Fruit fly (Drosophila melanogaster): ENCODE measurements around the gene baf.
A peak's percentile ranks its signal among the peaks of the same experiment; 100 is the strongest.

baf gene

DNA sequence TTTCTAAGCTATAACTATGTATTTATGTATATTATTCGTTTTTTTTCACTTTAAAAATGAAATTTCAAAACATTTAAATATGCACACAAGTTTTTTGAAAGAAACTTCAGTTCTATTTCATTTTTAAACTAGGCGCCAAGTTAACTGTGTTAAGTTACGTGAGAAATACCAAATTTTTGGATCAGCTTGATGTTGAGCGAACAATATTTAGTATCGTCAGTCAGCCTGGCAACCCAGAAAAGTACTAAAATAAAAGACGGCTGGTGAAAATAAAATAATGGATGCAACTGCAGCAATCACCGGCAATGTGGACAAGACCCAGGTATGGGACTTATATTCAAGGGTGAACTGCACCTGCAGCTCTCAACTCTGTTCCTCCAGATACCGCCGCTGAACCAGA lies 11.6 kb downstream of the baf start, which contains the start of gene CCDC53:
TSS of gene CCDC53 (plus strand) at position 235 of the 400 bp plus-strand sequence.
- TF ChIP-seq CG11902 (GFP tag; optimal IDR thresholded peaks at IDR 0.05) (no peak), CG8632 (GFP tag; optimal IDR thresholded peaks at IDR 0.05) (no peak), Eip78C (GFP tag) (no peak), ss (GFP tag; optimal IDR thresholded peaks at IDR 0.05) (no peak), Gug (GFP tag; IDR thresholded peaks at IDR 0.05) (no peak), CG10631 (GFP tag; optimal IDR thresholded peaks at IDR 0.05) (no peak), Eip75B (GFP tag; optimal IDR thresholded peaks at IDR 0.05) (no peak), CG8119 (GFP tag; IDR thresholded peaks at IDR 0.05) (no peak), fd59A (GFP tag; optimal IDR thresholded peaks at IDR 0.05) (no peak), CG11762 (GFP tag; optimal IDR thresholded peaks at IDR 0.05; ENCODE audit: insufficient read depth) (no peak), CG11294 (GFP tag; IDR thresholded peaks at IDR 0.05) (no peak), Hr39 (GFP tag; optimal IDR thresholded peaks at IDR 0.05) (no peak), CG6163 (GFP tag; IDR thresholded peaks at IDR 0.05) (no peak), eg (GFP tag; IDR thresholded peaks at IDR 0.05) (no peak), Sox14 (GFP tag; optimal IDR thresholded peaks at IDR 0.05) (no peak), Lpt (GFP tag; optimal IDR thresholded peaks at IDR 0.05) (no peak), CG6792 (GFP tag; optimal IDR thresholded peaks at IDR 0.05) (no peak)

DNA sequence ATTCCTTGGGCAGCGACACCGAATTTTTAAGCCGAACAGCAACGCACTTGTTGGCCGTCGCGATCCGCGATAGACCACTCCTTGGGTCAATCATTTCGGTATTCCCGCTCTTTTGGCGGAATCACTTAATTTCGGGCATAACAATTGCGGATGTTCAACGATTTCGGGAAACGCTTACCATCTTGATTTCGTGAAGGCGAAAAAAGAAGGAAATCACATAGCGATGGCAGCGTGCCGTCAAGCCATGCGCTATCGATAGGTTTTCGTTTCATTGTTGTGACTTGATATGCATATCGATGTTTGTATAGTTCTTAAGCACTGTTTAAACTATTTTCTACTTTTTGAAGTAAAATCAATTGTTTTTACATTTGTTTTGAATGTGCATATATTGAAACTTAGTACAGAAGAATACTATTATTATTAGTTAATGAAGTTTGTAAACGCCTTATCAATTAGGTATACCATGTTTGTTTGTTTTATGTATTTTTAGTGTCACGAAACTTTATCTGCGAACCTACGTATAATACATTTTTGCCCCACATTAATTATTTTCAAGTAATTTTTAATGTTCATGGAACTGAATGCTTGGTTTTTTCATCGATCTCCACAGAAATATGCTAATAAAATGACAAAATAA lies 13.5 kb downstream of the baf start, which contains the start of gene RpL36A:
TSS of gene RpL36A (minus strand) at position 265 of the 637 bp plus-strand sequence.
- no peak for TF ChIP-seq CG10631 (GFP tag; optimal IDR thresholded peaks at IDR 0.05)
- TF ChIP-seq CG6276 (GFP tag; optimal IDR thresholded peaks at IDR 0.05), result no peak
- no peak for TF ChIP-seq CG3919 (GFP tag; optimal IDR thresholded peaks at IDR 0.05)
- no peak for TF ChIP-seq Gug (GFP tag; IDR thresholded peaks at IDR 0.05)
- TF ChIP-seq CG11762 (GFP tag; optimal IDR thresholded peaks at IDR 0.05; ENCODE audit: insufficient read depth), result no peak
- TF ChIP-seq eg (GFP tag; IDR thresholded peaks at IDR 0.05), result peak; percentile 60; the same call in 2 of the 3 replicates
- peak; percentile 32 for TF ChIP-seq cyc (GFP tag; optimal IDR thresholded peaks at IDR 0.05)
- no peak for TF ChIP-seq Eip75B (GFP tag; optimal IDR thresholded peaks at IDR 0.05)
- TF ChIP-seq fkh (GFP tag; optimal IDR thresholded peaks at IDR 0.05), result no peak
- no peak for TF ChIP-seq Eip78C (GFP tag)
- TF ChIP-seq CG34406 (GFP tag; optimal IDR thresholded peaks at IDR 0.05), result no peak
- no peak for TF ChIP-seq dac (GFP tag; optimal IDR thresholded peaks at IDR 0.05)
- TF ChIP-seq esn (GFP tag; optimal IDR thresholded peaks at IDR 0.05), result peak; percentile 65
- TF ChIP-seq Ets96B (tag; optimal IDR thresholded peaks at IDR 0.05), result no peak
- no peak for TF ChIP-seq Blimp-1 (GFP tag; optimal IDR thresholded peaks at IDR 0.05)
- TF ChIP-seq achi (GFP tag; optimal IDR thresholded peaks at IDR 0.05), result peak; percentile 100
- no peak for TF ChIP-seq acj6 (GFP tag; optimal IDR thresholded peaks at IDR 0.05)
- peak; percentile 39 for TF ChIP-seq CG1621 (tag; optimal IDR thresholded peaks at IDR 0.05)
- no peak for TF ChIP-seq CG4318 (GFP tag; optimal IDR thresholded peaks at IDR 0.05)
- no peak for TF ChIP-seq CG9139 (GFP tag; optimal IDR thresholded peaks at IDR 0.05)
- no peak for TF ChIP-seq pdm3 (GFP tag; optimal IDR thresholded peaks at IDR 0.05)
- no peak for TF ChIP-seq CG8319 (GFP tag; optimal IDR thresholded peaks at IDR 0.05)
- no peak for TF ChIP-seq CG8119 (GFP tag; IDR thresholded peaks at IDR 0.05)
- no peak for TF ChIP-seq Eip93F (GFP tag; optimal IDR thresholded peaks at IDR 0.05)
- no peak for TF ChIP-seq svp (GFP tag)
- no peak for TF ChIP-seq ss (GFP tag; optimal IDR thresholded peaks at IDR 0.05)
- no peak for TF ChIP-seq Hr39 (GFP tag; optimal IDR thresholded peaks at IDR 0.05)
- no peak for TF ChIP-seq CG15336 (GFP tag; IDR thresholded peaks at IDR 0.05)
- no peak for TF ChIP-seq vri (GFP tag; optimal IDR thresholded peaks at IDR 0.05)
- no peak for TF ChIP-seq dsx (GFP tag; optimal IDR thresholded peaks at IDR 0.05; ENCODE audit: poor library complexity, severe bottlenecking)
- TF ChIP-seq Sox14 (GFP tag; optimal IDR thresholded peaks at IDR 0.05), result no peak
- TF ChIP-seq CG6854 (GFP tag; optimal IDR thresholded peaks at IDR 0.05), result peak; percentile 65
- no peak for TF ChIP-seq Lpt (GFP tag; optimal IDR thresholded peaks at IDR 0.05)
- no peak for TF ChIP-seq CG11902 (GFP tag; optimal IDR thresholded peaks at IDR 0.05)
- peak; percentile 59 for TF ChIP-seq CG31627 (GFP tag; optimal IDR thresholded peaks at IDR 0.05)
- TF ChIP-seq lz (GFP tag; optimal IDR thresholded peaks at IDR 0.05), result peak; percentile 55
- peak in 1 of 2 experiments; percentile 6 for TF ChIP-seq salr (GFP tag; optimal IDR thresholded peaks at IDR 0.05)
- no peak for TF ChIP-seq Ets21C (GFP tag; optimal IDR thresholded peaks at IDR 0.05)
- no peak for TF ChIP-seq OdsH (GFP tag; optimal IDR thresholded peaks at IDR 0.05)
- no peak for TF ChIP-seq topi (GFP tag; optimal IDR thresholded peaks at IDR 0.05)
- no peak for TF ChIP-seq CG16779 (tag; optimal IDR thresholded peaks at IDR 0.05)
- TF ChIP-seq CG8632 (GFP tag; optimal IDR thresholded peaks at IDR 0.05), result no peak
- no peak for TF ChIP-seq net (GFP tag; optimal IDR thresholded peaks at IDR 0.05)
- no peak for TF ChIP-seq CG32006 (GFP tag; optimal IDR thresholded peaks at IDR 0.05)
